Worm (Caenorhabditis elegans) whole organism, young adult: Measurements from ENCODE around the gene mua-3.

ENCODE experiments used
- B0019.2 ChIP-seq: fragments of 200-800 bp; sonication (Bioruptor generic); conservative IDR thresholded peaks from 2 replicates; pipeline ENCODE4 v1.3.6; 2022; ENCODE audit warnings: missing genetic modification reagents, missing genetic modification characterization, missing compliant biosample characterization
- C17E4.6 ChIP-seq: fragments of 200-800 bp; sonication (Bioruptor generic); IDR thresholded peaks from 2 replicates; pipeline ENCODE4 v1.3.6; 2022; ENCODE audit warnings: missing genetic modification reagents, missing genetic modification characterization, missing compliant biosample characterization
- D2030.7 ChIP-seq: fragments of 200-800 bp; sonication (Bioruptor generic); IDR thresholded peaks from 2 replicates; pipeline ENCODE4 v1.3.6; 2022; ENCODE audit warnings: missing genetic modification reagents, missing genetic modification characterization, missing compliant biosample characterization
- F10E7.11 ChIP-seq: sonication (generic microtip); optimal IDR thresholded peaks from 2 replicates; lab custom pipeline; 2017; ENCODE audit warnings: mild to moderate bottlenecking, missing genetic modification characterization, moderate library complexity, missing compliant biosample characterization
- F33H1.4 ChIP-seq: fragments of 200-800 bp; sonication (Bioruptor generic); IDR thresholded peaks from 2 replicates; pipeline ENCODE4 v1.3.6; 2022; ENCODE audit warnings: missing genetic modification reagents, missing genetic modification characterization, missing compliant biosample characterization
- F37B4.10 ChIP-seq: fragments of 200-800 bp; sonication (Bioruptor generic); IDR thresholded peaks from 2 replicates; pipeline ENCODE4 v1.3.6; 2022; ENCODE audit warnings: missing genetic modification characterization, missing compliant biosample characterization
- F49E8.2 ChIP-seq: sonication (generic microtip); optimal IDR thresholded peaks from 3 replicates; lab custom pipeline; 2017; ENCODE audit warnings: missing genetic modification characterization, mild to moderate bottlenecking, missing compliant biosample characterization, antibody characterized with exemption, moderate library complexity; ENCODE audit not compliant: insufficient read depth
- K11D2.4 ChIP-seq: fragments of 200-800 bp; sonication (Bioruptor generic); IDR thresholded peaks from 2 replicates; pipeline ENCODE4 v1.3.6; 2022; ENCODE audit warnings: missing genetic modification reagents, missing genetic modification characterization, missing compliant biosample characterization
- Y56A3A.18 ChIP-seq: fragments of 200-800 bp; sonication (Bioruptor generic); IDR thresholded peaks from 2 replicates; pipeline ENCODE4 v1.3.6; 2022; ENCODE audit warnings: missing genetic modification reagents, missing genetic modification characterization, missing compliant biosample characterization
- Y95B8A.8 ChIP-seq: fragments of 200-800 bp; sonication (Bioruptor generic); IDR thresholded peaks from 2 replicates; pipeline ENCODE4 v1.3.6; 2022; ENCODE audit warnings: missing genetic modification reagents, missing genetic modification characterization, missing compliant biosample characterization
- akir-1 ChIP-seq: fragments of 200-800 bp; sonication (Bioruptor generic); optimal IDR thresholded peaks from 2 replicates; lab custom pipeline; 2018; ENCODE audit warnings: mild to moderate bottlenecking, missing genetic modification characterization, moderate library complexity, missing compliant biosample characterization
- attf-6 ChIP-seq: fragments of 200-800 bp; sonication (Bioruptor generic); IDR thresholded peaks from 2 replicates; pipeline ENCODE4 v1.3.6; 2022; ENCODE audit warnings: missing genetic modification reagents, missing genetic modification characterization, missing compliant biosample characterization
- ccch-3 ChIP-seq: fragments of 200-800 bp; sonication (Bioruptor generic); optimal IDR thresholded peaks from 2 replicates; lab custom pipeline; 2018; ENCODE audit warnings: mild to moderate bottlenecking, missing genetic modification characterization, missing compliant biosample characterization
- cebp-2 ChIP-seq: fragments of 200-800 bp; sonication (Bioruptor generic); IDR thresholded peaks from 2 replicates; pipeline ENCODE4 v1.3.6; 2022; ENCODE audit warnings: missing genetic modification characterization, missing compliant biosample characterization
- ceh-40 ChIP-seq: fragments of 200-800 bp; sonication (Bioruptor generic); IDR thresholded peaks from 2 replicates; pipeline ENCODE4 v1.3.6; 2022; ENCODE audit warnings: missing genetic modification characterization, missing compliant biosample characterization
- ceh-91 ChIP-seq: fragments of 200-800 bp; sonication (Bioruptor generic); IDR thresholded peaks from 2 replicates; pipeline ENCODE4 v1.3.6; 2022; ENCODE audit warnings: missing genetic modification reagents, missing genetic modification characterization, missing compliant biosample characterization
- chd-7 ChIP-seq: sonication (generic microtip); optimal IDR thresholded peaks from 2 replicates; lab custom pipeline; 2016; ENCODE audit warnings: mild to moderate bottlenecking, missing genetic modification characterization, moderate library complexity, missing compliant biosample characterization
- dox-1 ChIP-seq: fragments of 200-800 bp; sonication (Bioruptor generic); IDR thresholded peaks from 2 replicates; pipeline ENCODE4 v1.3.6; 2022; ENCODE audit warnings: missing genetic modification reagents, missing genetic modification characterization, missing compliant biosample characterization
- dpff-1 ChIP-seq: sonication (generic microtip); optimal IDR thresholded peaks from 2 replicates; lab custom pipeline; 2017; ENCODE audit warnings: mild to moderate bottlenecking, missing genetic modification characterization, missing compliant biosample characterization
- dpl-1 ChIP-seq: fragments of 150-350 bp; optimal IDR thresholded peaks from 2 replicates; lab custom pipeline; 2014; ENCODE audit warnings: missing biosample characterization, missing genetic modification reagents, missing genetic modification characterization
- efl-1 ChIP-seq: fragments of 150-350 bp; optimal IDR thresholded peaks from 2 replicates; lab custom pipeline; 2014; ENCODE audit warnings: missing biosample characterization, missing genetic modification reagents, missing genetic modification characterization
- egl-44 ChIP-seq: fragments of 200-800 bp; sonication (Bioruptor generic); IDR thresholded peaks from 2 replicates; pipeline ENCODE4 v1.3.6; 2022; ENCODE audit warnings: missing genetic modification reagents, missing genetic modification characterization, missing compliant biosample characterization
- ets-4 ChIP-seq: fragments of 200-800 bp; sonication (Bioruptor generic); optimal IDR thresholded peaks from 2 replicates; lab custom pipeline; 2018; ENCODE audit warnings: mild to moderate bottlenecking, missing genetic modification characterization, missing compliant biosample characterization
- hlh-12 ChIP-seq: sonication (generic microtip); optimal IDR thresholded peaks from 2 replicates; lab custom pipeline; 2016; ENCODE audit warnings: missing genetic modification characterization, missing compliant biosample characterization
- hlh-26 ChIP-seq: fragments of 200-800 bp; sonication (Bioruptor generic); conservative IDR thresholded peaks from 2 replicates; pipeline ENCODE4 v1.3.6; 2022; ENCODE audit warnings: missing genetic modification reagents, missing genetic modification characterization, missing compliant biosample characterization
- hmg-1.2 ChIP-seq: fragments of 200-800 bp; sonication (Bioruptor generic); IDR thresholded peaks from 2 replicates; pipeline ENCODE4 v1.3.6; 2022; ENCODE audit warnings: missing genetic modification reagents, missing genetic modification characterization, missing compliant biosample characterization
- hsf-1 ChIP-seq: fragments of 200-800 bp; sonication (Bioruptor generic); IDR thresholded peaks from 2 replicates; pipeline ENCODE4 v1.3.6; 2022; ENCODE audit warnings: missing genetic modification reagents, missing genetic modification characterization, missing compliant biosample characterization
- lin-40 ChIP-seq: sonication (generic microtip); optimal IDR thresholded peaks from 2 replicates; lab custom pipeline; 2016; ENCODE audit warnings: missing genetic modification characterization, mild to moderate bottlenecking, missing compliant biosample characterization, missing genotype, missing genetic modification reagents
- lsl-1 ChIP-seq: fragments of 200-800 bp; sonication (Bioruptor generic); optimal IDR thresholded peaks from 2 replicates; lab custom pipeline; 2018; ENCODE audit warnings: mild to moderate bottlenecking, missing genetic modification characterization, moderate library complexity, missing compliant biosample characterization
- lsy-27 ChIP-seq: sonication (generic microtip); optimal IDR thresholded peaks from 2 replicates; lab custom pipeline; 2017; ENCODE audit warnings: missing genetic modification characterization, mild to moderate bottlenecking, missing compliant biosample characterization, antibody characterized with exemption, missing genotype, borderline replicate concordance; ENCODE audit not compliant: insufficient read depth
- madf-10 ChIP-seq: sonication (generic microtip); optimal IDR thresholded peaks from 2 replicates; lab custom pipeline; 2016; ENCODE audit warnings: mild to moderate bottlenecking, missing genetic modification characterization, missing compliant biosample characterization
- madf-6 ChIP-seq: fragments of 200-800 bp; sonication (Bioruptor generic); IDR thresholded peaks from 2 replicates; pipeline ENCODE4 v1.3.6; 2022; ENCODE audit warnings: missing genetic modification reagents, missing genetic modification characterization, missing compliant biosample characterization
- nfya-2 ChIP-seq: fragments of 200-800 bp; sonication (Bioruptor generic); IDR thresholded peaks from 2 replicates; pipeline ENCODE4 v1.3.6; 2022; ENCODE audit warnings: missing genetic modification reagents, missing genetic modification characterization, missing compliant biosample characterization
- nfyb-1 ChIP-seq: fragments of 200-800 bp; sonication (Bioruptor generic); IDR thresholded peaks from 2 replicates; pipeline ENCODE4 v1.3.6; 2022; ENCODE audit warnings: missing genetic modification reagents, missing genetic modification characterization, missing compliant biosample characterization
- nhr-27 ChIP-seq: fragments of 200-800 bp; sonication (Bioruptor generic); optimal IDR thresholded peaks from 2 replicates; lab custom pipeline; 2018; ENCODE audit warnings: mild to moderate bottlenecking, missing genetic modification characterization, moderate library complexity, missing compliant biosample characterization
- nhr-80 ChIP-seq: sonication (generic microtip); optimal IDR thresholded peaks from 2 replicates; lab custom pipeline; 2016; ENCODE audit warnings: missing genetic modification characterization, missing compliant biosample characterization
- pha-4 ChIP-seq: fragments of 150-350 bp; sonication (generic microtip); optimal IDR thresholded peaks from 2 replicates; lab custom pipeline; 2014; ENCODE audit warnings: missing biosample characterization, missing genetic modification reagents, missing genetic modification characterization
- sea-2 ChIP-seq: fragments of 200-800 bp; sonication (Bioruptor generic); IDR thresholded peaks from 2 replicates; pipeline ENCODE4 v1.3.6; 2022; ENCODE audit warnings: missing genetic modification characterization, missing compliant biosample characterization
- snpc-4 ChIP-seq, 5 experiments: fragments of 150-350 bp in 1 of 5; sonication (generic microtip) in 4 of 5; optimal IDR thresholded peaks; 2 replicates each; lab custom pipeline; 2014 to 2018; ENCODE audit warnings: missing genetic modification characterization in 5 of 5, missing biosample characterization in 3 of 5, antibody characterized with exemption in 2 of 5, mild to moderate bottlenecking in 2 of 5, missing compliant biosample characterization in 2 of 5, missing genotype in 2 of 5, moderate library complexity in 2 of 5, missing genetic modification reagents in 1 of 5
- tbp1 ChIP-seq: fragments of 200-800 bp; sonication (Bioruptor generic); optimal IDR thresholded peaks from 2 replicates; lab custom pipeline; 2018; ENCODE audit warnings: mild to moderate bottlenecking, missing genetic modification characterization, missing compliant biosample characterization
- unc-130 ChIP-seq: sonication (generic microtip); optimal IDR thresholded peaks from 2 replicates; lab custom pipeline; 2016; ENCODE audit warnings: missing genetic modification reagents, missing genetic modification characterization, missing compliant biosample characterization
- xnd-1 ChIP-seq: sonication (generic microtip); optimal IDR thresholded peaks from 2 replicates; lab custom pipeline; 2016; ENCODE audit warnings: missing genotype, missing genetic modification reagents, missing genetic modification characterization, missing compliant biosample characterization
- ztf-22 ChIP-seq: fragments of 200-800 bp; sonication (Bioruptor generic); optimal IDR thresholded peaks from 2 replicates; lab custom pipeline; 2018; ENCODE audit warnings: mild to moderate bottlenecking, missing genetic modification characterization, moderate library complexity, missing compliant biosample characterization
- ztf-26 ChIP-seq: sonication (generic microtip); optimal IDR thresholded peaks from 2 replicates; lab custom pipeline; 2017; ENCODE audit warnings: missing genetic modification characterization, missing compliant biosample characterization
- ztf-3 ChIP-seq: fragments of 200-800 bp; sonication (Bioruptor generic); optimal IDR thresholded peaks from 2 replicates; lab custom pipeline; 2018; ENCODE audit warnings: mild to moderate bottlenecking, missing genetic modification characterization, missing compliant biosample characterization

The mua-3 gene

DNA sequence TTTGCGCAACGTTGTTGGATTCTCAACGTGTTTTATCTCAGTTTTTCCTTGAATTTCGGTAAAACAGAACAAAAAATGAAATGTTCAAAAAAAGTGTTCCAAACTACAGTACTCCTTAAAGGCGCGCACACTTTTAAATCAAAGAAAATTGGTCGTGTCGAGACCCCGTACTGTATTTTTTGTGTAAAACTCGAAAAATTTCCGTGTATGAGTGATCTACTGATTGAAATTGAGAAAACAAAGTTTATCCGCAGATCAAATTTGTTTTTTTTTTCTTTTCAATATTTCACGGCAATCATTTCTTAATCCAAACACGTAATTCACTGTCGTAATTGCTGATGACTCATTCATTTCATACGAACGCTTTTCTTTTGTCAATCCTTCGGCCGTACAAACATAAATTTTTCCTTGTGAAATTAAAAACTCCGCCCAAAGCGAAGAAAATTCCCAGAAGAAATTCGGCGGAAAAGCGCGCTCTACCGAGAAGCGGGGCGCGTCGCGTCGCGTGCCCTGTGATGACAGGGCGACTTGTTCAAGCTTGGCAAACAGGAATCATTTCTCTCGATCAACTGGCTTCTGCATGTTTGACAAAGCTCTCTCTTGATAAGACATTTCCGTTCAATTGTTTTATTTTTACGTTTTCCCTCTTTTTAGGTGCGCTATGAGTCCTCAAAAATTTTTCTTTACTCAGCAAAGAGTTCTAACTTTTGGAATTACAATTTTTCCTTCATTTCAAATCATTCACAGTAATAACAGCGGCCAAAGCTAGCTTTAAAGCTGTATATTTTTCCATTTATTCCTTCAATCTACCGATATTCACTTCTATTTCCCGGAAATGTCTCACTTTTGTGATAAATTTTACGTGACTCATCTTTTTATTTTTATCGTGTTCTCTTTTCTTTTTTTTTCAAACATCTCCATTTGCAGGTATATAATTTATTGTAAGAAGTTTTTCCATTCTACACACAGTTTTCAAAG is 42.7 kb downstream of the mua-3 start, which contains the start of gene chc-1 (continued):
- TF ChIP-seq Y95B8A.8 (GFP tag; lab: Robert Waterston, UW) (no peak), dox-1 (GFP tag; lab: Robert Waterston, UW) (peak; percentile 46; the same call in 1 of the 2 replicates), D2030.7 (peak; percentile 40; the same call in 1 of the 2 replicates), efl-1 (peak; percentile 78), ceh-40 (GFP tag; lab: Robert Waterston, UW) (no peak), snpc-4 (GFP tag; optimal IDR thresholded peaks at IDR 0.05; lab: Kevin White, UChicago) (no peak), snpc-4 (tag; optimal IDR thresholded peaks at IDR 0.05; lab: Kevin White, UChicago) (no peak), K11D2.4 (no peak), nfya-2 (no peak), nhr-80 (tag; lab: Kevin White, UChicago) (peak; percentile 52), F49E8.2 (tag; lab: Kevin White, UChicago) (no peak), madf-6 (GFP tag; lab: Robert Waterston, UW) (peak; percentile 90), cebp-2 (no peak), madf-10 (tag; lab: Kevin White, UChicago) (no peak), attf-6 (no peak), ccch-3 (GFP tag; lab: Kevin White, UChicago) (no peak), F37B4.10 (GFP tag; lab: Robert Waterston, UW) (no peak), sea-2 (GFP tag; lab: Robert Waterston, UW) (no peak), lsl-1 (GFP tag; lab: Kevin White, UChicago) (peak; percentile 87), xnd-1 (tag; lab: Kevin White, UChicago) (peak; percentile 47), akir-1 (GFP tag; lab: Kevin White, UChicago) (no peak), tbp1 (GFP tag; lab: Kevin White, UChicago) (no peak), ceh-91 (peak; percentile 80; the same call in 1 of the 2 replicates), F33H1.4 (GFP tag; lab: Robert Waterston, UW) (peak; percentile 77), nfyb-1 (no peak), ztf-22 (no peak), chd-7 (tag; lab: Kevin White, UChicago) (no peak)

DNA sequence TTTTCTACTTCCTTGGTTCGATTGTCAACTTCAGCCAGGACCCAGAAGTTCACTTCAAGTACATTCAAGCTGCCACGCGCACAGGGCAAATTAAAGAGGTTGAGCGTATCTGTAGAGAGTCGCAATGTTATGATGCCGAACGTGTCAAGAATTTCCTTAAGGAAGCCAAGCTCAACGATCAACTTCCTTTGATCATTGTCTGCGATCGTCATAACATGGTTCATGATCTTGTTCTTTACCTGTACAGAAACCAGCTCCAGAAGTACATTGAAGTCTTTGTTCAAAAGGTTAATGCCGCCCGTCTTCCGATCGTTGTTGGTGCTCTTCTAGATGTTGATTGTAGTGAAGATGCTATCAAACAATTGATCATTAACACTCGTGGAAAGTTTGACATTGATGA is 45.9 kb downstream of the mua-3 start:
- TF ChIP-seq ets-4 (GFP tag; lab: Kevin White, UChicago) (no peak), chd-7 (tag; lab: Kevin White, UChicago) (no peak), dpl-1 (GFP tag; lab: Kevin White, UChicago) (no peak)

DNA sequence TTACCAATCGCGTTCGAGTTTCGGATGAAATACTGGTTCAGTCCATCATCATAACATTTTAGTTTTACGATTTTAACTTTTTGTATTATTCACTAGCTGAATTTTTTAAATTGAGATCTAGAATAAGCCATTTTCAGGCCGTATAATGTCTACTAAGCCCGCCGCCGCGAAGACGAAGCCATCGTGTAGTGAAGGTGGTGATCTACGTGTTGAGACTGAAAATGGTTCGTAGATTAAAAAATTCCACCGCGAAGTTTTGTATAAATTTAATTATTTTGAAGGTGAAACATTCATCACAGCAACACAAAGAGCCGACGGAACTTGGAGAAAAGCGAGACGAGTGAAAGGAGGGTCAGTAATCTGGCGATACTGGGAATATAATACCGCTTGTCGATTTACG is 49.2 kb downstream of the mua-3 start, which contains the start of gene T20G5.9:
T20G5.9 (plus strand) TSS at position 138 of the 400 bp plus-strand sequence.
- TF ChIP-seq C17E4.6 (GFP tag; lab: Robert Waterston, UW) (no peak), B0019.2 (GFP tag; lab: Robert Waterston, UW) (0 out of 2 replicates have a peak, but pooled peaks have one; percentile 20), lsy-27 (tag; lab: Kevin White, UChicago) (no peak), ztf-3 (GFP tag; lab: Kevin White, UChicago) (no peak), hmg-1.2 (GFP tag; lab: Robert Waterston, UW) (peak; percentile 31), dpff-1 (tag; lab: Kevin White, UChicago) (no peak), lin-40 (tag; lab: Kevin White, UChicago) (no peak), hlh-12 (no peak), nhr-27 (tag; lab: Kevin White, UChicago) (no peak), ztf-26 (no peak), Y56A3A.18 (GFP tag; lab: Robert Waterston, UW) (no peak), F10E7.11 (no peak), D2030.7 (peak; percentile 48; the same call in 1 of the 2 replicates), chd-7 (tag; lab: Kevin White, UChicago) (peak; percentile 44), hlh-26 (GFP tag; lab: Robert Waterston, UW) (no peak), hsf-1 (GFP tag; lab: Robert Waterston, UW) (0 out of 2 replicates have a peak, but pooled peaks have one; percentile 29), unc-130 (GFP tag; lab: Kevin White, UChicago) (no peak), egl-44 (no peak), pha-4 (no peak)
